Fruit fly (Drosophila melanogaster) whole organism, embryonic: ENCODE measurements around the gene Mettl2.

ENCODE experiments used
- CG1024 ChIP-seq: fragments of 200-800 bp; sonication (Bioruptor generic); IDR thresholded peaks from 2 replicates; pipeline ENCODE4 v1.3.6; 2022; ENCODE audit warnings: missing biosample characterization, missing genetic modification characterization
- CG10267 ChIP-seq: fragments of 200-800 bp; sonication (Bioruptor generic); optimal IDR thresholded peaks from 2 replicates; lab custom pipeline; 2018; ENCODE audit warnings: missing biosample characterization, mild to moderate bottlenecking, missing genetic modification characterization, moderate library complexity
- CG10543 ChIP-seq: fragments of 200-800 bp; sonication (Bioruptor generic); optimal IDR thresholded peaks from 3 replicates; lab custom pipeline; 2017; ENCODE audit warnings: missing biosample characterization, mild to moderate bottlenecking, missing genetic modification characterization, moderate library complexity
- CG10959 ChIP-seq: fragments of 200-800 bp; sonication (Bioruptor generic); IDR thresholded peaks from 2 replicates; pipeline ENCODE4 v1.3.6; 2022; ENCODE audit warnings: missing biosample characterization, missing genetic modification characterization
- CG12155 ChIP-seq: fragments of 200-800 bp; sonication (Bioruptor generic); optimal IDR thresholded peaks from 3 replicates; lab custom pipeline; 2016; ENCODE audit warnings: missing biosample characterization, missing genetic modification characterization
- CG13894 ChIP-seq: fragments of 200-800 bp; sonication (Bioruptor generic); optimal IDR thresholded peaks from 3 replicates; lab custom pipeline; 2018; ENCODE audit warnings: missing biosample characterization, mild to moderate bottlenecking, missing genetic modification characterization, moderate library complexity
- CG15514 ChIP-seq: fragments of 200-800 bp; sonication (Bioruptor generic); optimal IDR thresholded peaks from 3 replicates; lab custom pipeline; 2017; ENCODE audit warnings: missing biosample characterization, missing genetic modification characterization, mild to moderate bottlenecking, moderate library complexity, missing genetic modification reagents
- CG16779 ChIP-seq: fragments of 200-800 bp; sonication (Bioruptor generic); IDR thresholded peaks from 2 replicates; pipeline ENCODE4 v1.3.6; 2022; ENCODE audit warnings: missing biosample characterization, missing genetic modification characterization
- CG18599 ChIP-seq: fragments of 200-800 bp; sonication (Bioruptor generic); optimal IDR thresholded peaks from 3 replicates; lab custom pipeline; 2017; ENCODE audit warnings: missing biosample characterization, missing genetic modification characterization, mild to moderate bottlenecking, moderate library complexity, missing genetic modification reagents
- CG18764 ChIP-seq: fragments of 200-800 bp; sonication (Bioruptor generic); optimal IDR thresholded peaks from 3 replicates; lab custom pipeline; 2016; ENCODE audit warnings: missing biosample characterization, missing genetic modification characterization
- CG34376 ChIP-seq: fragments of 200-800 bp; sonication (Bioruptor generic); optimal IDR thresholded peaks from 2 replicates; lab custom pipeline; 2018; ENCODE audit warnings: missing biosample characterization, mild to moderate bottlenecking, missing genetic modification characterization
- CG3995 ChIP-seq: fragments of 200-800 bp; sonication (Bioruptor generic); optimal IDR thresholded peaks from 3 replicates; lab custom pipeline; 2016; ENCODE audit warnings: missing biosample characterization, missing genetic modification characterization
- CG6765 ChIP-seq: fragments of 200-800 bp; sonication (Bioruptor generic); optimal IDR thresholded peaks from 3 replicates; lab custom pipeline; 2017; ENCODE audit warnings: missing biosample characterization, mild to moderate bottlenecking, missing genetic modification characterization
- CG8281 ChIP-seq: fragments of 200-800 bp; sonication (Bioruptor generic); optimal IDR thresholded peaks from 2 replicates; lab custom pipeline; 2018; ENCODE audit warnings: missing biosample characterization, mild to moderate bottlenecking, missing genetic modification characterization, moderate library complexity
- CG8478 ChIP-seq: fragments of >200 bp; optimal IDR thresholded peaks from 2 replicates; lab custom pipeline; 2018
- CHES-1-like ChIP-seq: fragments of 200-800 bp; sonication (Bioruptor generic); optimal IDR thresholded peaks from 2 replicates; lab custom pipeline; 2016; ENCODE audit warnings: missing biosample characterization, missing genetic modification characterization
- Dbx ChIP-seq: fragments of 200-800 bp; sonication (Bioruptor generic); IDR thresholded peaks from 3 replicates; pipeline ENCODE4 v1.3.6; 2022; ENCODE audit warnings: missing biosample characterization, missing genetic modification characterization
- Deaf1 ChIP-seq: fragments of 200-800 bp; optimal IDR thresholded peaks from 3 replicates; lab custom pipeline; 2019; ENCODE audit warnings: missing biosample characterization, mild to moderate bottlenecking, missing genetic modification characterization, moderate library complexity
- Fer1 ChIP-seq: fragments of 200-800 bp; sonication (Bioruptor generic); optimal IDR thresholded peaks from 2 replicates; lab custom pipeline; 2017; ENCODE audit warnings: missing biosample characterization, mild to moderate bottlenecking, missing genetic modification characterization
- Fer3 ChIP-seq: fragments of 200-800 bp; sonication (Bioruptor generic); optimal IDR thresholded peaks from 2 replicates; lab custom pipeline; 2018; ENCODE audit warnings: missing biosample characterization, mild to moderate bottlenecking, missing genetic modification characterization, moderate library complexity
- Jarid2 ChIP-seq: fragments of 200-800 bp; sonication (Bioruptor generic); optimal IDR thresholded peaks from 3 replicates; lab custom pipeline; 2017; ENCODE audit warnings: mild to moderate bottlenecking, missing biosample characterization, missing genetic modification reagents, missing genetic modification characterization
- Kr ChIP-seq: fragments of 200-800 bp; sonication (Bioruptor generic); optimal IDR thresholded peaks from 2 replicates; lab custom pipeline; 2017; ENCODE audit warnings: missing biosample characterization, mild to moderate bottlenecking, missing genetic modification characterization
- NFAT ChIP-seq: fragments of 200-800 bp; sonication (Bioruptor generic); IDR thresholded peaks from 2 replicates; pipeline ENCODE4 v1.3.6; 2022; ENCODE audit warnings: missing biosample characterization, missing genetic modification characterization
- Nf-YC ChIP-seq: fragments of 200-800 bp; optimal IDR thresholded peaks from 3 replicates; lab custom pipeline; 2019; ENCODE audit warnings: missing biosample characterization, mild to moderate bottlenecking, missing genetic modification characterization, moderate library complexity
- Ssrp ChIP-seq: fragments of 200-800 bp; sonication (Bioruptor generic); optimal IDR thresholded peaks from 2 replicates; lab custom pipeline; 2018; ENCODE audit warnings: missing biosample characterization, mild to moderate bottlenecking, missing genetic modification characterization, moderate library complexity
- Trl ChIP-seq, 3 experiments: fragments of >200 bp in 2 of 3; fragments of 200-800 bp in 1 of 3; sonication (Bioruptor generic) in 1 of 3; optimal IDR thresholded peaks; 2 replicates in 1 of 3; 3 replicates in 2 of 3; lab custom pipeline; 2016 to 2017; ENCODE audit warnings: missing biosample characterization in 1 of 3, missing genetic modification characterization in 1 of 3
- bcd ChIP-seq: fragments of 200-800 bp; sonication (Bioruptor generic); optimal IDR thresholded peaks from 2 replicates; lab custom pipeline; 2017; ENCODE audit warnings: missing biosample characterization, mild to moderate bottlenecking, missing genetic modification characterization
- bigmax ChIP-seq: fragments of 200-800 bp; sonication (Bioruptor generic); optimal IDR thresholded peaks from 2 replicates; lab custom pipeline; 2018; ENCODE audit warnings: missing biosample characterization, mild to moderate bottlenecking, missing genetic modification characterization
- cg ChIP-seq: fragments of 200-800 bp; sonication (Bioruptor generic); optimal IDR thresholded peaks from 3 replicates; lab custom pipeline; 2019; ENCODE audit warnings: missing biosample characterization, mild to moderate bottlenecking, missing genetic modification characterization, moderate library complexity
- chinmo ChIP-seq: fragments of 200-800 bp; sonication (Bioruptor generic); IDR thresholded peaks from 4 replicates; pipeline ENCODE4 v1.3.6; 2022; ENCODE audit warnings: missing biosample characterization, missing genetic modification characterization; ENCODE audit not compliant: partially characterized antibody
- crol ChIP-seq: fragments of 200-800 bp; sonication (Bioruptor generic); IDR thresholded peaks from 2 replicates; pipeline ENCODE4 v1.3.6; 2022; ENCODE audit warnings: missing biosample characterization, missing genetic modification characterization
- crp ChIP-seq, 2 experiments: fragments of 200-800 bp; sonication (Bioruptor generic); optimal IDR thresholded peaks; 2 replicates in 1 of 2; 3 replicates in 1 of 2; lab custom pipeline; 2017; ENCODE audit warnings: missing biosample characterization in 2 of 2, missing genetic modification characterization in 2 of 2, mild to moderate bottlenecking in 1 of 2, moderate library complexity in 1 of 2
- ewg ChIP-seq: fragments of 200-800 bp; sonication (Bioruptor generic); optimal IDR thresholded peaks from 3 replicates; lab custom pipeline; 2017; ENCODE audit warnings: mild to moderate bottlenecking, missing biosample characterization, missing genetic modification reagents, missing genetic modification characterization
- insv ChIP-seq, 2 experiments: fragments of 200-800 bp; sonication (Bioruptor generic); optimal IDR thresholded peaks; 3 replicates each; lab custom pipeline; 2016 to 2018; ENCODE audit warnings: missing biosample characterization in 2 of 2, missing genetic modification characterization in 2 of 2
- lab ChIP-seq: fragments of 200-800 bp; sonication (Bioruptor generic); optimal IDR thresholded peaks from 3 replicates; lab custom pipeline; 2017; ENCODE audit warnings: missing biosample characterization, missing genetic modification characterization, mild to moderate bottlenecking, moderate library complexity, missing genetic modification reagents
- nerfin-1 ChIP-seq: fragments of 200-800 bp; sonication (Bioruptor generic); optimal IDR thresholded peaks from 3 replicates; lab custom pipeline; 2019; ENCODE audit warnings: missing biosample characterization, mild to moderate bottlenecking, missing genetic modification characterization, moderate library complexity
- nom ChIP-seq: fragments of 200-800 bp; sonication (Bioruptor generic); optimal IDR thresholded peaks from 2 replicates; lab custom pipeline; 2017; ENCODE audit warnings: missing biosample characterization, missing genetic modification characterization, mild to moderate bottlenecking, moderate library complexity, missing genetic modification reagents
- pzg ChIP-seq: fragments of 200-800 bp; sonication (Bioruptor generic); optimal IDR thresholded peaks from 3 replicates; lab custom pipeline; 2018; ENCODE audit warnings: missing biosample characterization, mild to moderate bottlenecking, missing genetic modification characterization, moderate library complexity
- rib ChIP-seq: fragments of 200-800 bp; sonication (Bioruptor generic); IDR thresholded peaks from 2 replicates; pipeline ENCODE4 v1.3.6; 2022; ENCODE audit warnings: missing biosample characterization, missing genetic modification characterization
- scrt ChIP-seq: fragments of 200-800 bp; sonication (Bioruptor generic); optimal IDR thresholded peaks from 2 replicates; lab custom pipeline; 2018; ENCODE audit warnings: missing biosample characterization, mild to moderate bottlenecking, missing genetic modification characterization, moderate library complexity
- sens ChIP-seq: fragments of 200-800 bp; sonication (Bioruptor generic); peaks from one replicate; lab custom pipeline; 2016; ENCODE audit warnings: missing biosample characterization, missing genetic modification characterization
- slbo ChIP-seq: fragments of 200-800 bp; sonication (Bioruptor generic); IDR thresholded peaks from 2 replicates; pipeline ENCODE4 v1.3.6; 2022; ENCODE audit warnings: missing biosample characterization, missing genetic modification characterization
- sna ChIP-seq: fragments of 200-800 bp; sonication (Bioruptor generic); IDR thresholded peaks from 2 replicates; pipeline ENCODE4 v1.3.6; 2022; ENCODE audit warnings: missing biosample characterization, missing genetic modification characterization; ENCODE audit not compliant: partially characterized antibody
- so ChIP-seq: fragments of 200-800 bp; sonication (Bioruptor generic); IDR thresholded peaks from 3 replicates; pipeline ENCODE4 v1.3.6; 2022; ENCODE audit warnings: missing biosample characterization, missing genetic modification characterization
- vnd ChIP-seq: fragments of 200-800 bp; sonication (Bioruptor generic); IDR thresholded peaks from 3 replicates; pipeline ENCODE4 v1.3.6; 2022; ENCODE audit warnings: missing biosample characterization, missing genetic modification characterization; ENCODE audit not compliant: partially characterized antibody
- vvl ChIP-seq: fragments of 200-800 bp; sonication (Bioruptor generic); IDR thresholded peaks from 2 replicates; pipeline ENCODE4 v1.3.6; 2022; ENCODE audit warnings: missing biosample characterization, missing genetic modification characterization
- z ChIP-seq: fragments of 200-800 bp; sonication (Bioruptor generic); IDR thresholded peaks from 3 replicates; pipeline ENCODE4 v1.3.6; 2022; ENCODE audit warnings: missing biosample characterization, missing genetic modification characterization

The Mettl2 gene

dm6 chr3L:1628176-1628866, 10.7 kb downstream of the Mettl2 start, which contains the start of gene CG13928 (continued):
- TF ChIP-seq CG1024 (GFP tag; lab: Robert Waterston, UW) (0 out of 2 replicates have a peak, but pooled peaks have one; percentile 20), z (peak; percentile 60; the same call in 1 of the 3 replicates), CG8281 (no peak), CG10543 (GFP tag; lab: Kevin White, UChicago) (peak; percentile 19), nerfin-1 (tag; lab: Kevin White, UChicago) (peak; percentile 21), Fer1 (GFP tag; lab: Kevin White, UChicago) (peak; percentile 40), Trl (optimal IDR thresholded peaks at IDR 0.05; lab: Kevin White, UChicago) (peak; percentile 24 to 53), Trl (GFP tag; optimal IDR thresholded peaks at IDR 0.05; lab: Kevin White, UChicago) (no peak), CG13894 (peak; percentile 98), insv (GFP tag; optimal IDR thresholded peaks at IDR 0.05; lab: Kevin White, UChicago) (no peak), Fer3 (tag; lab: Kevin White, UChicago) (no peak), CG34376 (peak; percentile 16), pzg (GFP tag; lab: Kevin White, UChicago) (peak; percentile 21), Dbx (GFP tag; lab: Robert Waterston, UW) (peak; percentile 42; the same call in 1 of the 3 replicates), scrt (GFP tag; lab: Kevin White, UChicago) (peak; percentile 42), vnd (GFP tag; lab: Robert Waterston, UW) (0 out of 3 replicates have a peak, but pooled peaks have one; percentile 12), CG16779 (GFP tag; lab: Robert Waterston, UW) (peak; percentile 87), ewg (GFP tag; lab: Kevin White, UChicago) (peak; percentile 89), Ssrp (tag; lab: Kevin White, UChicago) (no peak), CG8478 (peak; percentile 11), CG15514 (GFP tag; lab: Kevin White, UChicago) (peak; percentile 21), CHES-1-like (GFP tag; lab: Kevin White, UChicago) (no peak), CG3995 (GFP tag; lab: Kevin White, UChicago) (peak; percentile 60), so (0 out of 3 replicates have a peak, but pooled peaks have one; percentile 30), cg (peak; percentile 77), crol (peak; percentile 84), nom (GFP tag; lab: Kevin White, UChicago) (peak; percentile 23), slbo (GFP tag; lab: Robert Waterston, UW) (peak; percentile 12; the same call in 1 of the 2 replicates), Kr (peak; percentile 44), CG18599 (peak; percentile 34), CG10267 (tag; lab: Kevin White, UChicago) (peak; percentile 44), bcd (GFP tag; lab: Kevin White, UChicago) (peak; percentile 3), CG6765 (GFP tag; lab: Kevin White, UChicago) (peak; percentile 1), CG12155 (GFP tag; lab: Kevin White, UChicago) (peak; percentile 14), bigmax (GFP tag; lab: Kevin White, UChicago) (peak; percentile 81), sens (GFP tag; lab: Kevin White, UChicago) (peak; percentile 58), Nf-YC (tag; lab: Kevin White, UChicago) (peak; percentile 22), rib (GFP tag; lab: Robert Waterston, UW) (no peak), sna (GFP tag; lab: Robert Waterston, UW) (0 out of 2 replicates have a peak, but pooled peaks have one; percentile 18), crp (GFP tag; optimal IDR thresholded peaks at IDR 0.05; lab: Kevin White, UChicago) (peak in 1 of 2 experiments; percentile 37), Deaf1 (tag; lab: Kevin White, UChicago) (peak; percentile 94), chinmo (GFP tag; lab: Robert Waterston, UW) (peak; percentile 73; the same call in 1 of the 4 replicates), CG18764 (peak; percentile 97), vvl (GFP tag; lab: Robert Waterston, UW) (0 out of 2 replicates have a peak, but pooled peaks have one; percentile 18), Jarid2 (GFP tag; lab: Kevin White, UChicago) (peak; percentile 66), NFAT (GFP tag; lab: Robert Waterston, UW) (0 out of 2 replicates have a peak, but pooled peaks have one; percentile 36), lab (peak; percentile 9), CG10959 (GFP tag; lab: Robert Waterston, UW) (no peak)
